Fruit fly (Drosophila melanogaster): ENCODE measurements around the gene CG1764.

The CG1764 gene

dm6 chrX:13277580-13278467, 24.4 kb downstream of the CG1764 start:
- TF ChIP-seq acj6 (GFP tag; optimal IDR thresholded peaks at IDR 0.05): peak; percentile 42
- TF ChIP-seq CG6792 (GFP tag; optimal IDR thresholded peaks at IDR 0.05): peak; percentile 23
- TF ChIP-seq esn (GFP tag; optimal IDR thresholded peaks at IDR 0.05): peak; percentile 49
- peak; percentile 23 for TF ChIP-seq Ets21C (GFP tag; optimal IDR thresholded peaks at IDR 0.05)
- no peak for TF ChIP-seq dac (GFP tag; optimal IDR thresholded peaks at IDR 0.05)
- peak; percentile 44 for TF ChIP-seq CG8319 (GFP tag; optimal IDR thresholded peaks at IDR 0.05)
- TF ChIP-seq CG31627 (GFP tag; optimal IDR thresholded peaks at IDR 0.05): peak; percentile 45
- peak; percentile 52 for TF ChIP-seq CG11902 (GFP tag; optimal IDR thresholded peaks at IDR 0.05)
- TF ChIP-seq fkh (GFP tag; optimal IDR thresholded peaks at IDR 0.05): no peak
- TF ChIP-seq eg (GFP tag; IDR thresholded peaks at IDR 0.05): peak; percentile 80
- peak in 1 of 2 experiments; percentile 21 for TF ChIP-seq salr (GFP tag; optimal IDR thresholded peaks at IDR 0.05)
- TF ChIP-seq Sox102F (GFP tag; optimal IDR thresholded peaks at IDR 0.05): peak; percentile 62
- peak; percentile 53; the same call in 1 of the 2 replicates for TF ChIP-seq Gug (GFP tag; IDR thresholded peaks at IDR 0.05)
- TF ChIP-seq CG7368 (GFP tag; optimal IDR thresholded peaks at IDR 0.05): no peak
- peak; percentile 5 for TF ChIP-seq CG4318 (GFP tag; optimal IDR thresholded peaks at IDR 0.05)
- TF ChIP-seq Blimp-1 (GFP tag; optimal IDR thresholded peaks at IDR 0.05): peak; percentile 11
- peak; percentile 56 for TF ChIP-seq lz (GFP tag; optimal IDR thresholded peaks at IDR 0.05)
- peak; percentile 67 for TF ChIP-seq CG3919 (GFP tag; optimal IDR thresholded peaks at IDR 0.05)
- peak; percentile 9 for TF ChIP-seq Eip75B (GFP tag; optimal IDR thresholded peaks at IDR 0.05)
- TF ChIP-seq Lpt (GFP tag; optimal IDR thresholded peaks at IDR 0.05): no peak
- TF ChIP-seq cyc (GFP tag; optimal IDR thresholded peaks at IDR 0.05): peak; percentile 74
- TF ChIP-seq CG9139 (GFP tag; optimal IDR thresholded peaks at IDR 0.05): peak; percentile 3
- no peak for TF ChIP-seq Ets96B (tag; optimal IDR thresholded peaks at IDR 0.05)
- TF ChIP-seq Smox (GFP tag; optimal IDR thresholded peaks at IDR 0.05): peak; percentile 55
- TF ChIP-seq CG11294 (GFP tag; IDR thresholded peaks at IDR 0.05): peak; percentile 20; the same call in 1 of the 2 replicates
- TF ChIP-seq Eip93F (GFP tag; optimal IDR thresholded peaks at IDR 0.05): peak; percentile 27
- TF ChIP-seq ss (GFP tag; optimal IDR thresholded peaks at IDR 0.05): peak; percentile 30 to 35
- TF ChIP-seq CG6276 (GFP tag; optimal IDR thresholded peaks at IDR 0.05): peak; percentile 48
- TF ChIP-seq CG10669 (GFP tag; optimal IDR thresholded peaks at IDR 0.05): peak; percentile 54
- TF ChIP-seq Sox14 (GFP tag; optimal IDR thresholded peaks at IDR 0.05): no peak
- TF ChIP-seq Hr39 (GFP tag; optimal IDR thresholded peaks at IDR 0.05): peak; percentile 54
- peak; percentile 39 for TF ChIP-seq CG8632 (GFP tag; optimal IDR thresholded peaks at IDR 0.05)
- TF ChIP-seq Met (GFP tag; optimal IDR thresholded peaks at IDR 0.05): peak; percentile 68
- TF ChIP-seq net (GFP tag; optimal IDR thresholded peaks at IDR 0.05): peak; percentile 52
- peak; percentile 47 for TF ChIP-seq spab (GFP tag; optimal IDR thresholded peaks at IDR 0.05)
- TF ChIP-seq Sox15 (GFP tag; optimal IDR thresholded peaks at IDR 0.05): peak; percentile 38
- peak; percentile 48 for TF ChIP-seq vri (GFP tag; optimal IDR thresholded peaks at IDR 0.05)
- TF ChIP-seq achi (GFP tag; optimal IDR thresholded peaks at IDR 0.05): peak; percentile 5
- TF ChIP-seq CG11762 (GFP tag; optimal IDR thresholded peaks at IDR 0.05; ENCODE audit: insufficient read depth): peak; percentile 6
- peak; percentile 29 for TF ChIP-seq dsx (GFP tag; optimal IDR thresholded peaks at IDR 0.05; ENCODE audit: poor library complexity, severe bottlenecking)
- TF ChIP-seq fd59A (GFP tag; optimal IDR thresholded peaks at IDR 0.05): peak; percentile 10
- peak; percentile 51 for TF ChIP-seq CG10631 (GFP tag; optimal IDR thresholded peaks at IDR 0.05)
- peak; percentile 28 for TF ChIP-seq pdm3 (GFP tag; optimal IDR thresholded peaks at IDR 0.05)
- peak; percentile 41 for TF ChIP-seq Hr4 (GFP tag; optimal IDR thresholded peaks at IDR 0.05)
- peak; percentile 90 for TF ChIP-seq Eip78C (GFP tag)
- TF ChIP-seq CG16779 (tag; optimal IDR thresholded peaks at IDR 0.05): no peak
- TF ChIP-seq CG3032 (tag; optimal IDR thresholded peaks at IDR 0.05): no peak
- peak; percentile 62 for TF ChIP-seq CG34406 (GFP tag; optimal IDR thresholded peaks at IDR 0.05)
- TF ChIP-seq topi (GFP tag; optimal IDR thresholded peaks at IDR 0.05): peak; percentile 76
